Worm (Caenorhabditis elegans) whole organism, L4 larva: Measurements from ENCODE around the gene nspg-8.

ENCODE experiments used
- F26F4.8 ChIP-seq: fragments of 200-800 bp; sonication (Bioruptor generic); conservative IDR thresholded peaks from 2 replicates; pipeline ENCODE4 v1.3.6; 2022; ENCODE audit warnings: missing genetic modification characterization, missing compliant biosample characterization
- T26A8.4 ChIP-seq: fragments of 200-800 bp; sonication (Bioruptor generic); IDR thresholded peaks from 2 replicates; pipeline ENCODE4 v1.3.6; 2022; ENCODE audit warnings: missing genetic modification characterization, missing compliant biosample characterization
- Y48G9A.11 ChIP-seq: fragments of 200-800 bp; sonication (Bioruptor generic); IDR thresholded peaks from 2 replicates; pipeline ENCODE4 v1.3.6; 2022; ENCODE audit warnings: missing genetic modification reagents, missing genetic modification characterization, missing compliant biosample characterization
- Y5F2A.4 ChIP-seq: fragments of 200-800 bp; sonication (Bioruptor generic); optimal IDR thresholded peaks from 2 replicates; lab custom pipeline; 2018; ENCODE audit warnings: mild to moderate bottlenecking, missing genetic modification characterization, missing compliant biosample characterization
- Y75B8A.6 ChIP-seq: fragments of 200-800 bp; sonication (Bioruptor generic); IDR thresholded peaks from 2 replicates; pipeline ENCODE4 v1.3.6; 2022; ENCODE audit warnings: missing genetic modification reagents, missing genetic modification characterization, missing compliant biosample characterization
- ZK546.5 ChIP-seq, 2 experiments: sonication (generic microtip); optimal IDR thresholded peaks; 2 replicates each; lab custom pipeline; 2017; ENCODE audit warnings: missing biosample characterization in 2 of 2, missing genetic modification characterization in 2 of 2
- aha-1 ChIP-seq: fragments of 150-350 bp; peaks from one replicate; lab custom pipeline; 2014; ENCODE audit warnings: missing biosample characterization, missing genetic modification characterization
- ama-1 ChIP-seq: fragments of 150-350 bp; optimal IDR thresholded peaks from 2 replicates; lab custom pipeline; 2014; ENCODE audit warnings: inconsistent platforms, mixed read lengths
- ceh-20 ChIP-seq: fragments of 200-800 bp; sonication (Bioruptor generic); IDR thresholded peaks from 2 replicates; pipeline ENCODE4 v1.3.6; 2022; ENCODE audit warnings: missing genetic modification reagents, missing genetic modification characterization, missing compliant biosample characterization
- ctbp-1 ChIP-seq: fragments of 200-800 bp; sonication (Bioruptor generic); IDR thresholded peaks from 2 replicates; pipeline ENCODE4 v1.3.6; 2022; ENCODE audit warnings: missing genetic modification reagents, missing genetic modification characterization, missing compliant biosample characterization
- daf-12 ChIP-seq: fragments of 150-350 bp; optimal IDR thresholded peaks from 2 replicates; lab custom pipeline; 2014; ENCODE audit warnings: missing biosample characterization, missing genetic modification reagents, missing genetic modification characterization
- daf-16 ChIP-seq, 3 experiments: sonication (generic microtip); optimal IDR thresholded peaks; 2 replicates each; lab custom pipeline; 2016 to 2017; ENCODE audit warnings: missing genetic modification characterization in 3 of 3, missing genetic modification reagents in 3 of 3, mild to moderate bottlenecking in 2 of 3, missing compliant biosample characterization in 2 of 3, missing biosample characterization in 1 of 3, moderate library complexity in 1 of 3
- daf-19 ChIP-seq: fragments of 200-800 bp; sonication (Bioruptor generic); conservative IDR thresholded peaks from 2 replicates; pipeline ENCODE4 v1.3.6; 2022; ENCODE audit warnings: missing genetic modification characterization, missing compliant biosample characterization
- dmd-6 ChIP-seq: fragments of 200-800 bp; sonication (Bioruptor generic); IDR thresholded peaks from 2 replicates; pipeline ENCODE4 v1.3.6; 2022; ENCODE audit warnings: missing genetic modification reagents, missing genetic modification characterization, missing compliant biosample characterization
- dmd-8 ChIP-seq: fragments of 200-800 bp; sonication (Bioruptor generic); IDR thresholded peaks from 2 replicates; pipeline ENCODE4 v1.3.6; 2022; ENCODE audit warnings: missing genetic modification characterization, missing compliant biosample characterization
- duxl-1 ChIP-seq: sonication (generic microtip); optimal IDR thresholded peaks from 2 replicates; lab custom pipeline; 2016; ENCODE audit warnings: mild to moderate bottlenecking, missing genetic modification characterization, moderate library complexity, missing compliant biosample characterization; ENCODE audit not compliant: poor library complexity
- dve-1 ChIP-seq: sonication (generic microtip); optimal IDR thresholded peaks from 2 replicates; lab custom pipeline; 2017; ENCODE audit warnings: antibody characterized with exemption, mild to moderate bottlenecking, missing genetic modification characterization, missing compliant biosample characterization; ENCODE audit not compliant: insufficient read depth
- egl-27 ChIP-seq: sonication (generic microtip); optimal IDR thresholded peaks from 3 replicates; lab custom pipeline; 2017; ENCODE audit warnings: missing biosample characterization, missing genetic modification reagents, missing genetic modification characterization
- egl-43 ChIP-seq: fragments of 200-800 bp; sonication (Bioruptor generic); IDR thresholded peaks from 2 replicates; pipeline ENCODE4 v1.3.6; 2022; ENCODE audit warnings: missing genetic modification reagents, missing genetic modification characterization, missing compliant biosample characterization
- fos-1 ChIP-seq: fragments of 150-350 bp; optimal IDR thresholded peaks from 2 replicates; lab custom pipeline; 2014; ENCODE audit warnings: missing biosample characterization, missing genetic modification characterization
- hif-1 ChIP-seq, 2 experiments: sonication (generic microtip); optimal IDR thresholded peaks; 2 replicates each; lab custom pipeline; 2016 to 2017; ENCODE audit warnings: missing compliant biosample characterization in 2 of 2, missing genetic modification characterization in 2 of 2, missing genetic modification reagents in 2 of 2, missing genotype in 2 of 2, mild to moderate bottlenecking in 1 of 2
- hmg-1.1 ChIP-seq: fragments of 200-800 bp; sonication (Bioruptor generic); IDR thresholded peaks from 2 replicates; pipeline ENCODE4 v1.3.6; 2022; ENCODE audit warnings: missing genetic modification reagents, missing genetic modification characterization, missing compliant biosample characterization
- lim-7 ChIP-seq: fragments of 200-800 bp; sonication (Bioruptor generic); IDR thresholded peaks from 2 replicates; pipeline ENCODE4 v1.3.6; 2022; ENCODE audit warnings: missing genetic modification characterization, missing compliant biosample characterization
- lin-13 ChIP-seq: fragments of 150-350 bp; optimal IDR thresholded peaks from 2 replicates; lab custom pipeline; 2014; ENCODE audit warnings: missing biosample characterization, missing genetic modification reagents, missing genetic modification characterization
- lin-38 ChIP-seq: fragments of 200-800 bp; sonication (Bioruptor generic); IDR thresholded peaks from 2 replicates; pipeline ENCODE4 v1.3.6; 2022; ENCODE audit warnings: missing genetic modification reagents, missing genetic modification characterization, missing compliant biosample characterization
- lin-39 ChIP-seq: fragments of 150-350 bp; optimal IDR thresholded peaks from 2 replicates; lab custom pipeline; 2014; ENCODE audit warnings: missing biosample characterization, missing genetic modification reagents, missing genetic modification characterization
- madf-5 ChIP-seq, 2 experiments: fragments of 200-800 bp; sonication (Bioruptor generic); IDR thresholded peaks; 2 replicates each; pipeline ENCODE4 v1.3.6; 2022; ENCODE audit warnings: missing compliant biosample characterization in 2 of 2, missing genetic modification characterization in 2 of 2
- nhr-102 ChIP-seq: sonication (generic microtip); optimal IDR thresholded peaks from 2 replicates; lab custom pipeline; 2016; ENCODE audit warnings: mild to moderate bottlenecking, missing genetic modification characterization, moderate library complexity, missing compliant biosample characterization
- nhr-25 ChIP-seq: sonication (generic microtip); optimal IDR thresholded peaks from 2 replicates; lab custom pipeline; 2017; ENCODE audit warnings: missing genetic modification characterization, mild to moderate bottlenecking, missing compliant biosample characterization, antibody characterized with exemption, moderate library complexity, borderline replicate concordance; ENCODE audit not compliant: insufficient read depth
- pha-4 ChIP-seq, 2 experiments: fragments of 150-350 bp in 1 of 2; fragments of 200-800 bp in 1 of 2; sonication (Bioruptor generic) in 1 of 2; IDR thresholded peaks in 1 of 2; optimal IDR thresholded peaks in 1 of 2; 2 replicates each; pipeline versions ENCODE4 v1.3.6 to Lab custom; 2014 to 2022; ENCODE audit warnings: missing genetic modification characterization in 2 of 2, missing genetic modification reagents in 2 of 2, missing biosample characterization in 1 of 2, missing compliant biosample characterization in 1 of 2
- rbr-2 ChIP-seq: sonication (generic microtip); optimal IDR thresholded peaks from 2 replicates; lab custom pipeline; 2016; ENCODE audit warnings: missing genotype, missing genetic modification characterization, missing compliant biosample characterization
- saeg-2 ChIP-seq: fragments of 200-800 bp; sonication (Bioruptor generic); IDR thresholded peaks from 2 replicates; pipeline ENCODE4 v1.3.6; 2022; ENCODE audit warnings: missing genetic modification reagents, missing genetic modification characterization, missing compliant biosample characterization
- vab-7 ChIP-seq: fragments of 200-800 bp; sonication (Bioruptor generic); IDR thresholded peaks from 2 replicates; pipeline ENCODE4 v1.3.6; 2022; ENCODE audit warnings: missing genetic modification reagents, missing genetic modification characterization, missing compliant biosample characterization
- zfp-2 ChIP-seq: sonication (generic microtip); optimal IDR thresholded peaks from 2 replicates; lab custom pipeline; 2016; ENCODE audit warnings: mild to moderate bottlenecking, missing genetic modification characterization, missing compliant biosample characterization
- ztf-7 ChIP-seq: fragments of 150-350 bp; optimal IDR thresholded peaks from 2 replicates; lab custom pipeline; 2014; ENCODE audit warnings: missing biosample characterization, missing genetic modification characterization

The nspg-8 gene

DNA sequence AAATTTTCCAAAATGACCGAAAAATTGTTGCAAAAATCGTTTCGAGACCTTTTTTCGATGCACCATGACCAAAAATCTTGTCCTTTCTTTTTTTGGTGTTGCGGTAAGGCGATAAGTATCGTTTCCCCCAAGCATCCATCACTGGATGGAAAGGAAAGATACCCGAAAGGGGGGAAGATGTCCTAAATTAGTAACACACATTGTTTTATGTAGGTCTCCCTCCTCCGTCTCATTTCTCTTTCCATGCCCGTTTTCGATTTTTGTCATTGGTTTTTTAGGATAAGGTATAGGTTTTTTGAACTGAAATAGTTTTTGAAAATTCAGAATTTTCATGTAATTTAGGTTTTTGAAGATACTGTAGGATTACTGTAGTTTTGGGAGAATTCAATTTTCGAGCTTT, 32.4 kb upstream of the nspg-8 start:
- TF ChIP-seq hif-1 (tag; optimal IDR thresholded peaks at IDR 0.05; lab: Kevin White, UChicago): no peak
- TF ChIP-seq duxl-1: no peak
- TF ChIP-seq vab-7: no peak
- TF ChIP-seq ceh-20: no peak
- no peak for TF ChIP-seq ama-1 (lab: Kevin White, UChicago)
- TF ChIP-seq ZK546.5 (tag; optimal IDR thresholded peaks at IDR 0.05; lab: Kevin White, UChicago): no peak
- no peak for TF ChIP-seq F26F4.8 (GFP tag; lab: Robert Waterston, UW)
- no peak for TF ChIP-seq daf-12 (tag; lab: Kevin White, UChicago)

DNA sequence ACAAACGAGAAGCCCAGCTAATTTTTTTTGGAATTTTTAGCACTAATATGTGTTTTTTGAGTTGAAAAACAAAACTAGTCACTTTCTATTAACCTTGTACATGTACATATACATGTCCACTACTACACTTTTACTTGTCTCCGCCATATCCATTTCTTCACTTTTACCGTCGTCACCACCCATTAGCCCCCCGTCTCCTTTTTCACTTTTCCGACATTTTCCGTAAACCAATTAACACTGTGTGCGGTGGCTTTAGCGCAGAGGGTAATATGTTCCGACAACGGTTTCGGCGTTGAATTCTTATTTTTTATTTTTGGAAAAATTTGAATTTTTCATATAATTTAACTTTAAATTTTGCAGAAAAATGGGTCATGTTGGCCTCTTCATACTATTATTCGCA, 30.2 kb upstream of the nspg-8 start, which contains the start of gene cdh-12:
Gene cdh-12 (plus strand): TSS at position 365 of the 400 bp plus-strand sequence.
- TF ChIP-seq dmd-8 (GFP tag; lab: Robert Waterston, UW) (no peak), aha-1 (tag; lab: Kevin White, UChicago) (peak; percentile 16)

DNA sequence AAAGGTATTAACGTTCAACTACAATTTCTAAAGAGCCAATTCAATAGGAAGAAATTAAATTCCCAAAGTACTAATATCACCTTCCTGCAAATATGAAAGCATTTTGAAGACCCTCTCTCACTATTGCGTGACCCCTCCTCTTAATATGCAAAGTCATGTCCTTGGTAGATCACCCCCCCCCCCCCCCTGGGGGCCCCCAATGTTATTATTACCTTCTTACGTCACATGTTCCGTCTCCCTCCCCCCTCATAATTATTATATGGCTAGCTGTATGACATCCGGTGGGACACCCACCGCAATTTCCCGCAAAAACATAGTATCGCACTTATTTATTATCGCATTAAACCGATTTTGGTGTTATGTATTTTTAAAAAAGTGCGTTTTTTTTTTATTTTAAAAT, 19.9 kb upstream of the nspg-8 start:
- TF ChIP-seq dve-1 (tag; lab: Kevin White, UChicago) (no peak), Y5F2A.4 (GFP tag; lab: Kevin White, UChicago) (no peak), saeg-2 (GFP tag; lab: Robert Waterston, UW) (no peak), daf-19 (GFP tag; lab: Robert Waterston, UW) (no peak), ctbp-1 (GFP tag; lab: Robert Waterston, UW) (no peak), nhr-25 (tag; lab: Kevin White, UChicago) (no peak), hif-1 (tag; optimal IDR thresholded peaks at IDR 0.05; lab: Kevin White, UChicago) (no peak), lin-13 (GFP tag; lab: Kevin White, UChicago) (no peak), rbr-2 (no peak), nhr-102 (tag; lab: Kevin White, UChicago) (no peak), Y48G9A.11 (GFP tag; lab: Robert Waterston, UW) (no peak), fos-1 (tag; lab: Kevin White, UChicago) (no peak), T26A8.4 (GFP tag; lab: Robert Waterston, UW) (no peak), Y75B8A.6 (no peak), daf-16 (GFP tag; optimal IDR thresholded peaks at IDR 0.05; lab: Kevin White, UChicago) (no peak), daf-16 (tag; optimal IDR thresholded peaks at IDR 0.05; lab: Kevin White, UChicago) (no peak)

DNA sequence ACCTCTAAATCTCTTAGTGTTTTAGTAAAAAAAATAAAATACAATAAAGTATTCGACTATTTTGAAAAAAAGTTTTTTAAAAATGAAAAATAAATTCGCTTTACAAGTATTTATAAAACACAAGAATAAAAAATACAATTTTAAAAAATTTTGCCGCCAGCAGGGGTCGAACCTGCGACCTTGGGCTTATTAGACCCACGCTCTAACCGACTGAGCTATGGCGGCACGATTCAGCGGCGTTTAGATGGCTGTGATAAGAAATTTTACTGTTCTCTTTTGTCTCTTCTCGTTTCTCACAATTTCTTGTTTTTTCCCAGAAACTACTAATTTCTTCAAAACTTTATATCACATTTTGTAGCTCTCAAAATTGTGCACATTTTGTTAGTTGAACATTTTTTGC, 18.7 kb upstream of the nspg-8 start:
- TF ChIP-seq pha-4 (GFP tag; IDR thresholded peaks at IDR 0.05; lab: Robert Waterston, UW): 0 out of 2 replicates have a peak, but pooled peaks have one; percentile 37
- TF ChIP-seq pha-4 (tag; optimal IDR thresholded peaks at IDR 0.05; lab: Kevin White, UChicago): no peak
- TF ChIP-seq dmd-8 (GFP tag; lab: Robert Waterston, UW): no peak
- no peak for TF ChIP-seq zfp-2 (tag; lab: Kevin White, UChicago)
- TF ChIP-seq aha-1 (tag; lab: Kevin White, UChicago): no peak
- peak in 1 of 2 experiments; percentile 19 for TF ChIP-seq daf-16 (GFP tag; optimal IDR thresholded peaks at IDR 0.05; lab: Kevin White, UChicago)
- no peak for TF ChIP-seq daf-16 (tag; optimal IDR thresholded peaks at IDR 0.05; lab: Kevin White, UChicago)
- TF ChIP-seq lin-38 (GFP tag; lab: Robert Waterston, UW): peak; percentile 68
- TF ChIP-seq lim-7 (GFP tag; lab: Robert Waterston, UW): peak; percentile 59; the same call in 1 of the 2 replicates
- 0 out of 2 replicates have a peak, but pooled peaks have one; percentile 29 for TF ChIP-seq vab-7
- no peak for TF ChIP-seq madf-5 (GFP tag; IDR thresholded peaks at IDR 0.05; lab: Robert Waterston, UW)
- no peak for TF ChIP-seq ztf-7 (tag; lab: Kevin White, UChicago)
- TF ChIP-seq ZK546.5 (tag; optimal IDR thresholded peaks at IDR 0.05; lab: Kevin White, UChicago): no peak
- TF ChIP-seq lin-39 (tag; lab: Kevin White, UChicago): no peak
- 0 out of 2 replicates have a peak, but pooled peaks have one; percentile 9 for TF ChIP-seq dmd-6 (GFP tag; lab: Robert Waterston, UW)
- TF ChIP-seq nhr-102 (tag; lab: Kevin White, UChicago): no peak
- TF ChIP-seq egl-27 (tag; lab: Kevin White, UChicago): no peak
- 0 out of 2 replicates have a peak, but pooled peaks have one; percentile 15 for TF ChIP-seq hmg-1.1 (GFP tag; lab: Robert Waterston, UW)
- peak; percentile 52; the same call in 1 of the 2 replicates for TF ChIP-seq egl-43 (GFP tag; lab: Robert Waterston, UW)
